Fruit fly (Drosophila melanogaster) whole organism, embryonic: Measurements from ENCODE around the gene TwdlV.
A peak's percentile ranks its signal among the peaks of the same experiment; 100 is the strongest.

Source experiments
- Asciz ChIP-seq: fragments of 200-800 bp; sonication (Bioruptor generic); optimal IDR thresholded peaks from 2 replicates; lab custom pipeline; 2017; ENCODE audit warnings: missing biosample characterization, mild to moderate bottlenecking, missing genetic modification characterization, missing genetic modification reagents
- Atf-2 ChIP-seq: fragments of 200-800 bp; sonication (Bioruptor generic); optimal IDR thresholded peaks from 2 replicates; lab custom pipeline; 2016; ENCODE audit warnings: missing biosample characterization, missing genetic modification characterization
- B-H1 ChIP-seq: fragments of 200-800 bp; sonication (Bioruptor generic); IDR thresholded peaks from 3 replicates; pipeline ENCODE4 v1.3.6; 2022; ENCODE audit warnings: missing biosample characterization, missing genetic modification characterization
- Bgb ChIP-seq: fragments of 200-800 bp; sonication (Bioruptor generic); IDR thresholded peaks from 2 replicates; pipeline ENCODE4 v1.3.6; 2022; ENCODE audit warnings: missing biosample characterization, missing genetic modification characterization; ENCODE audit not compliant: partially characterized antibody
- CG10462 ChIP-seq: fragments of 200-800 bp; sonication (Bioruptor generic); optimal IDR thresholded peaks from 2 replicates; lab custom pipeline; 2016; ENCODE audit warnings: missing biosample characterization, missing genetic modification characterization
- CG10979 ChIP-seq: fragments of 200-800 bp; sonication (Bioruptor generic); optimal IDR thresholded peaks from 2 replicates; lab custom pipeline; 2018; ENCODE audit warnings: missing biosample characterization, mild to moderate bottlenecking, missing genetic modification characterization, moderate library complexity
- CG11504 ChIP-seq: fragments of 200-800 bp; sonication (Bioruptor generic); optimal IDR thresholded peaks from 3 replicates; lab custom pipeline; 2019; ENCODE audit warnings: missing biosample characterization, mild to moderate bottlenecking, missing genetic modification characterization, moderate library complexity
- CG11723 ChIP-seq: fragments of 200-800 bp; sonication (Bioruptor generic); optimal IDR thresholded peaks from 2 replicates; lab custom pipeline; 2017; ENCODE audit warnings: missing biosample characterization, mild to moderate bottlenecking, missing genetic modification characterization
- CG12236 ChIP-seq: fragments of 200-800 bp; sonication (Bioruptor generic); optimal IDR thresholded peaks from 2 replicates; lab custom pipeline; 2016; ENCODE audit warnings: missing biosample characterization, missing genetic modification characterization
- CG12659 ChIP-seq: fragments of 200-800 bp; sonication (Bioruptor generic); optimal IDR thresholded peaks from 3 replicates; lab custom pipeline; 2017; ENCODE audit warnings: mild to moderate bottlenecking, missing biosample characterization, missing genetic modification reagents, missing genetic modification characterization
- CG1603 ChIP-seq: fragments of 200-800 bp; sonication (Bioruptor generic); optimal IDR thresholded peaks from 2 replicates; lab custom pipeline; 2019; ENCODE audit warnings: missing biosample characterization, mild to moderate bottlenecking, missing genetic modification characterization, moderate library complexity
- CG16863 ChIP-seq: fragments of 200-800 bp; sonication (Bioruptor generic); optimal IDR thresholded peaks from 3 replicates; lab custom pipeline; 2016; ENCODE audit warnings: missing biosample characterization, missing genetic modification characterization
- CG17385 ChIP-seq: fragments of 200-800 bp; sonication (Bioruptor generic); optimal IDR thresholded peaks from 3 replicates; lab custom pipeline; 2018; ENCODE audit warnings: missing biosample characterization, mild to moderate bottlenecking, missing genetic modification characterization
- CG18476 ChIP-seq: fragments of 200-800 bp; sonication (Bioruptor generic); optimal IDR thresholded peaks from 2 replicates; lab custom pipeline; 2016; ENCODE audit warnings: missing biosample characterization, mild to moderate bottlenecking, missing genetic modification characterization
- CG31441 ChIP-seq: fragments of 200-800 bp; sonication (Bioruptor generic); IDR thresholded peaks from 2 replicates; pipeline ENCODE4 v1.3.6; 2022; ENCODE audit warnings: missing biosample characterization, missing genetic modification characterization
- CG32772 ChIP-seq: fragments of 200-800 bp; sonication (Bioruptor generic); IDR thresholded peaks from 2 replicates; pipeline ENCODE4 v1.3.6; 2022; ENCODE audit warnings: missing biosample characterization, missing genetic modification characterization
- CG34422 ChIP-seq: fragments of 200-800 bp; sonication (Bioruptor generic); IDR thresholded peaks from 3 replicates; pipeline ENCODE4 v1.3.6; 2022; ENCODE audit warnings: missing biosample characterization, missing genetic modification characterization
- CG42726 ChIP-seq: fragments of 200-800 bp; sonication (Bioruptor generic); IDR thresholded peaks from 2 replicates; pipeline ENCODE4 v1.3.6; 2022; ENCODE audit warnings: missing biosample characterization, missing genetic modification characterization; ENCODE audit not compliant: partially characterized antibody
- CG6813 ChIP-seq: fragments of 200-800 bp; sonication (Bioruptor generic); optimal IDR thresholded peaks from 2 replicates; lab custom pipeline; 2017; ENCODE audit warnings: missing biosample characterization, missing genetic modification characterization, mild to moderate bottlenecking, moderate library complexity, missing genetic modification reagents
- CG8089 ChIP-seq: fragments of 200-800 bp; sonication (Bioruptor generic); optimal IDR thresholded peaks from 3 replicates; lab custom pipeline; 2016; ENCODE audit warnings: missing biosample characterization, missing genetic modification characterization
- CHES-1-like ChIP-seq: fragments of 200-800 bp; sonication (Bioruptor generic); optimal IDR thresholded peaks from 2 replicates; lab custom pipeline; 2016; ENCODE audit warnings: missing biosample characterization, missing genetic modification characterization
- D19A ChIP-seq: fragments of 200-800 bp; optimal IDR thresholded peaks from 3 replicates; lab custom pipeline; 2019; ENCODE audit warnings: missing biosample characterization, mild to moderate bottlenecking, missing genetic modification characterization, moderate library complexity
- Doc3 ChIP-seq: fragments of 200-800 bp; sonication (Bioruptor generic); IDR thresholded peaks from 3 replicates; pipeline ENCODE4 v1.3.6; 2022; ENCODE audit warnings: missing biosample characterization, missing genetic modification characterization; ENCODE audit not compliant: partially characterized antibody
- Ets97D ChIP-seq: fragments of 200-800 bp; sonication (Bioruptor generic); optimal IDR thresholded peaks from 3 replicates; lab custom pipeline; 2016; ENCODE audit warnings: missing biosample characterization, missing genetic modification characterization
- Gsc ChIP-seq: fragments of 200-800 bp; sonication (Bioruptor generic); IDR thresholded peaks from 2 replicates; pipeline ENCODE4 v1.3.6; 2022; ENCODE audit warnings: missing biosample characterization, missing genetic modification characterization
- Hsf ChIP-seq: fragments of 200-800 bp; sonication (Bioruptor generic); optimal IDR thresholded peaks from 3 replicates; lab custom pipeline; 2016; ENCODE audit warnings: missing biosample characterization, missing genetic modification characterization
- Lpt ChIP-seq: fragments of >200 bp; optimal IDR thresholded peaks from 2 replicates; lab custom pipeline; 2018; ENCODE audit warnings: missing biosample characterization, missing genetic modification characterization
- Mad ChIP-seq: fragments of 200-800 bp; sonication (Bioruptor generic); optimal IDR thresholded peaks from 2 replicates; lab custom pipeline; 2016; ENCODE audit warnings: missing biosample characterization, missing genetic modification characterization
- NfI ChIP-seq: fragments of 200-800 bp; sonication (Bioruptor generic); optimal IDR thresholded peaks from 3 replicates; lab custom pipeline; 2018; ENCODE audit warnings: missing biosample characterization, mild to moderate bottlenecking, missing genetic modification characterization, moderate library complexity
- Oli ChIP-seq: fragments of 200-800 bp; sonication (Bioruptor generic); optimal IDR thresholded peaks from 2 replicates; lab custom pipeline; 2018; ENCODE audit warnings: missing biosample characterization, mild to moderate bottlenecking, missing genetic modification characterization, moderate library complexity
- PHDP ChIP-seq: fragments of 200-800 bp; sonication (Bioruptor generic); optimal IDR thresholded peaks from 3 replicates; lab custom pipeline; 2018; ENCODE audit warnings: missing biosample characterization, mild to moderate bottlenecking, missing genetic modification characterization, moderate library complexity
- Rfx ChIP-seq: fragments of 200-800 bp; sonication (Bioruptor generic); IDR thresholded peaks from 2 replicates; pipeline ENCODE4 v1.3.6; 2022; ENCODE audit warnings: missing biosample characterization, missing genetic modification characterization
- Sry-δ ChIP-seq: fragments of 200-800 bp; sonication (Bioruptor generic); optimal IDR thresholded peaks from 2 replicates; lab custom pipeline; 2016; ENCODE audit warnings: missing biosample characterization, missing genetic modification characterization
- Xrp1 ChIP-seq: fragments of 200-800 bp; sonication (Bioruptor generic); IDR thresholded peaks from 2 replicates; pipeline ENCODE4 v1.3.6; 2022; ENCODE audit warnings: missing biosample characterization, missing genetic modification characterization
- ap ChIP-seq: fragments of 200-800 bp; sonication (Bioruptor generic); IDR thresholded peaks from 2 replicates; pipeline ENCODE4 v1.3.6; 2022; ENCODE audit warnings: missing biosample characterization, missing genetic modification characterization
- cas ChIP-seq: fragments of 200-800 bp; sonication (Bioruptor generic); IDR thresholded peaks from 2 replicates; pipeline ENCODE4 v1.3.6; 2022; ENCODE audit warnings: missing biosample characterization, missing genetic modification characterization
- cwo ChIP-seq: fragments of 200-800 bp; sonication (Bioruptor generic); optimal IDR thresholded peaks from 3 replicates; lab custom pipeline; 2017; ENCODE audit warnings: missing biosample characterization, missing genetic modification characterization, mild to moderate bottlenecking, moderate library complexity, missing genetic modification reagents
- exex ChIP-seq: fragments of 200-800 bp; sonication (Bioruptor generic); optimal IDR thresholded peaks from 4 replicates; lab custom pipeline; 2018; ENCODE audit warnings: missing biosample characterization, mild to moderate bottlenecking, missing genetic modification characterization, moderate library complexity
- fd64A ChIP-seq: fragments of 200-800 bp; sonication (Bioruptor generic); optimal IDR thresholded peaks from 3 replicates; lab custom pipeline; 2018; ENCODE audit warnings: missing biosample characterization, mild to moderate bottlenecking, missing genetic modification characterization
- fu2 ChIP-seq: fragments of 200-800 bp; sonication (Bioruptor generic); optimal IDR thresholded peaks from 2 replicates; lab custom pipeline; 2016; ENCODE audit warnings: missing biosample characterization, missing genetic modification characterization
- gsb ChIP-seq: fragments of 200-800 bp; sonication (Bioruptor generic); IDR thresholded peaks from 2 replicates; pipeline ENCODE4 v1.3.6; 2022; ENCODE audit warnings: missing biosample characterization, missing genetic modification characterization
- lmd ChIP-seq: fragments of 200-800 bp; sonication (Bioruptor generic); IDR thresholded peaks from 2 replicates; pipeline ENCODE4 v1.3.6; 2022; ENCODE audit warnings: missing biosample characterization, missing genetic modification characterization
- nmo ChIP-seq: fragments of 200-800 bp; sonication (Bioruptor generic); optimal IDR thresholded peaks from 2 replicates; lab custom pipeline; 2018; ENCODE audit warnings: missing biosample characterization, mild to moderate bottlenecking, missing genetic modification characterization, moderate library complexity
- oc ChIP-seq: fragments of 200-800 bp; sonication (Bioruptor generic); optimal IDR thresholded peaks from 2 replicates; lab custom pipeline; 2018; ENCODE audit warnings: missing biosample characterization, mild to moderate bottlenecking, missing genetic modification characterization, moderate library complexity
- pita ChIP-seq: fragments of 200-800 bp; sonication (Bioruptor generic); optimal IDR thresholded peaks from 2 replicates; lab custom pipeline; 2017; ENCODE audit warnings: missing biosample characterization, mild to moderate bottlenecking, missing genetic modification characterization
- rib ChIP-seq: fragments of 200-800 bp; sonication (Bioruptor generic); IDR thresholded peaks from 2 replicates; pipeline ENCODE4 v1.3.6; 2022; ENCODE audit warnings: missing biosample characterization, missing genetic modification characterization
- sna ChIP-seq: fragments of 200-800 bp; sonication (Bioruptor generic); IDR thresholded peaks from 2 replicates; pipeline ENCODE4 v1.3.6; 2022; ENCODE audit warnings: missing biosample characterization, missing genetic modification characterization; ENCODE audit not compliant: partially characterized antibody
- sob ChIP-seq: fragments of 200-800 bp; sonication (Bioruptor generic); IDR thresholded peaks from 2 replicates; pipeline ENCODE4 v1.3.6; 2022; ENCODE audit warnings: missing biosample characterization, missing genetic modification characterization
- vnd ChIP-seq: fragments of 200-800 bp; sonication (Bioruptor generic); IDR thresholded peaks from 3 replicates; pipeline ENCODE4 v1.3.6; 2022; ENCODE audit warnings: missing biosample characterization, missing genetic modification characterization; ENCODE audit not compliant: partially characterized antibody
- vvl ChIP-seq: fragments of 200-800 bp; sonication (Bioruptor generic); IDR thresholded peaks from 2 replicates; pipeline ENCODE4 v1.3.6; 2022; ENCODE audit warnings: missing biosample characterization, missing genetic modification characterization

Gene TwdlV

DNA sequence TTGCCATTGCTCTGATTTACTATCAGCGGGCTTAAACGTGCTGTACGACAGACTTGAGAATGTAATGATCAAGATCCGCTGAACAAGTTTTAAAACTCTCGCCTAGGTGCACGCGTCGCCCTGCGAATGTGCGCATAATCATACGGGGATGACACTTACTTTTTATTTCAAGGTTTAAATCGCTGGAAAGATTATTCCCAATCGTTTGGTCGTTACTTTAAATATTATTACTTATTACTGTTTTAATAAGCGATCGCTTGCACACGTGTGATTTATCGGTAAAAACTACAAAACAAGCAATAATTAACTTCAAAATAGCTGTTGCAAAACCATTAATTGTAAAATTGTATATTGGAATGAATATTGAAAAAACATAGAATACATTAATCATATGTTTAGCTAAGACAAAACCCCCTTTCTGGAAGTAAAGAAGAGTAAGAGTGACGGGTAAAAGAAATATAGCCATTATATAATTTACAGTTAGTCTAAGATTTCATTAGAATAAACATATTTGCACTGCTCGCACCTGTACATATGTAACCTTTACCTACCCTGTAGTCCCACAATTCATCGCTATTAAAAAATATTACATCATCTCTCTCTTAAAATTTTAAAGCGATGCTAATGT, 25.3 kb upstream of the TwdlV start, which contains the start of gene DhpD (continued):
- TF ChIP-seq rib (GFP tag; lab: Robert Waterston, UW) (no peak), lmd (GFP tag; lab: Robert Waterston, UW) (peak; percentile 77), gsb (GFP tag; lab: Robert Waterston, UW) (peak; percentile 38; the same call in 1 of the 2 replicates), Oli (tag; lab: Kevin White, UChicago) (peak; percentile 48), Sry-δ (GFP tag; lab: Kevin White, UChicago) (no peak), CG34422 (GFP tag; lab: Robert Waterston, UW) (peak; percentile 53; the same call in 1 of the 3 replicates), sob (GFP tag; lab: Robert Waterston, UW) (peak; percentile 76), CG10979 (peak; percentile 47), CG12236 (no peak), CG32772 (GFP tag; lab: Robert Waterston, UW) (peak; percentile 39), fu2 (GFP tag; lab: Kevin White, UChicago) (peak; percentile 37), ap (GFP tag; lab: Robert Waterston, UW) (0 out of 2 replicates have a peak, but pooled peaks have one; percentile 33), Rfx (GFP tag; lab: Robert Waterston, UW) (peak; percentile 92), pita (peak; percentile 15), CG17385 (peak; percentile 71), D19A (tag; lab: Kevin White, UChicago) (peak; percentile 70), nmo (GFP tag; lab: Kevin White, UChicago) (peak; percentile 66), CG42726 (GFP tag; lab: Robert Waterston, UW) (peak; percentile 88; the same call in 1 of the 2 replicates), Mad (no peak), Ets97D (GFP tag; lab: Kevin White, UChicago) (peak; percentile 54), Bgb (GFP tag; lab: Robert Waterston, UW) (peak; percentile 100), NfI (GFP tag; lab: Kevin White, UChicago) (peak; percentile 71), Asciz (peak; percentile 59), Lpt (GFP tag; lab: Kevin White, UChicago) (no peak), cas (GFP tag; lab: Robert Waterston, UW) (peak; percentile 71), CG31441 (GFP tag; lab: Robert Waterston, UW) (peak; percentile 72), fd64A (GFP tag; lab: Kevin White, UChicago) (no peak), vvl (GFP tag; lab: Robert Waterston, UW) (peak; percentile 88), sna (GFP tag; lab: Robert Waterston, UW) (no peak), Hsf (GFP tag; lab: Kevin White, UChicago) (peak; percentile 56), CG16863 (GFP tag; lab: Kevin White, UChicago) (no peak), Atf-2 (no peak), CHES-1-like (GFP tag; lab: Kevin White, UChicago) (peak; percentile 45), PHDP (tag; lab: Kevin White, UChicago) (peak; percentile 74), CG6813 (GFP tag; lab: Kevin White, UChicago) (peak; percentile 56), vnd (GFP tag; lab: Robert Waterston, UW) (peak; percentile 83), cwo (peak; percentile 70), exex (tag; lab: Kevin White, UChicago) (no peak), Xrp1 (GFP tag; lab: Robert Waterston, UW) (peak; percentile 81), Gsc (GFP tag; lab: Robert Waterston, UW) (no peak), CG11723 (peak; percentile 16), CG12659 (GFP tag; lab: Kevin White, UChicago) (peak; percentile 80), CG8089 (GFP tag; lab: Kevin White, UChicago) (peak; percentile 6), CG1603 (tag; lab: Kevin White, UChicago) (peak; percentile 66), B-H1 (GFP tag; lab: Robert Waterston, UW) (peak; percentile 46), Doc3 (GFP tag; lab: Robert Waterston, UW) (no peak), CG11504 (no peak), oc (tag; lab: Kevin White, UChicago) (no peak), CG18476 (GFP tag; lab: Kevin White, UChicago) (peak; percentile 50), CG10462 (GFP tag; lab: Kevin White, UChicago) (no peak)
